Worm (Caenorhabditis elegans) whole organism, midembryonic: Measurements from ENCODE around the gene pcdr-1.

Experiments
- T22C8.4 ChIP-seq: fragments of 200-800 bp; sonication (Bioruptor generic); IDR thresholded peaks from 2 replicates; pipeline ENCODE4 v1.3.6; 2022; ENCODE audit warnings: missing genetic modification characterization, missing compliant biosample characterization
- cog-1 ChIP-seq: sonication (generic microtip); optimal IDR thresholded peaks from 2 replicates; lab custom pipeline; 2016; ENCODE audit warnings: missing genetic modification characterization, missing compliant biosample characterization
- med-1 ChIP-seq: sonication (generic microtip); optimal IDR thresholded peaks from 2 replicates; lab custom pipeline; 2017; ENCODE audit warnings: missing genetic modification characterization, mild to moderate bottlenecking, missing compliant biosample characterization, antibody characterized with exemption, missing genetic modification reagents; ENCODE audit not compliant: insufficient read depth
- ref-1 ChIP-seq: fragments of 200-800 bp; sonication (Bioruptor generic); conservative IDR thresholded peaks from 2 replicates; pipeline ENCODE4 v1.3.6; 2022; ENCODE audit warnings: missing genetic modification reagents, missing genetic modification characterization, missing compliant biosample characterization
- tab-1 ChIP-seq: fragments of 200-800 bp; sonication (Bioruptor generic); IDR thresholded peaks from 2 replicates; pipeline ENCODE4 v1.3.6; 2022; ENCODE audit warnings: missing genetic modification characterization, missing compliant biosample characterization

ce11 chrX:15628945-15629344, 37.6 kb upstream of the pcdr-1 start:
- TF ChIP-seq med-1 (GFP tag; lab: Kevin White, UChicago) (no peak), ref-1 (no peak), T22C8.4 (no peak), tab-1 (GFP tag; lab: Robert Waterston, UW) (no peak), cog-1 (no peak)
